Worm (Caenorhabditis elegans): ENCODE results near the gene Y58A7A.2.

DNA sequence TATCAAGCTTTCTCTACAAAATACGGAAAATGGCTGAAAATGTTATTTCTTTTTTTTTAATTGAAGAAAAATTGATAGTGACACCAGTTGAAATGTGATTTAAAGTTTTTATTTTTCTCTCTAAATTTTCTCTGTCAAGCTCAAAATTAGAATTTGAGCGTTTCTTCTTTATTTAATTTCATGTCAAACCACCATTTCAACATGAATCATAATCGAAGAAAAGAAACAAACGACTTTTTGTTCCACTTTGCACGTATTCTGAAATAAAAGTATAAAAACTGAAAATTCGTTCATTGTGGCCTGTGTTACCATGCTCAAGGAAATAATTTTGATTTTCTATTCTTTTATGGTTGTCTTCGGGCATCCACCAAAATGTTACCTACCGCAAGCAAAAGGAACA, 38.9 kb downstream of the Y58A7A.2 start, which contains the start of gene K11D12.13:
- TF ChIP-seq ceh-8 (GFP tag; optimal IDR thresholded peaks at IDR 0.05) (no peak), lin-15B (tag; optimal IDR thresholded peaks at IDR 0.05) (no peak), nhr-77 (tag; optimal IDR thresholded peaks at IDR 0.05) (no peak), C34B4.2 (tag; optimal IDR thresholded peaks at IDR 0.05) (no peak), ama-1 (optimal IDR thresholded peaks at IDR 0.05) (no peak), F16B12.6 (tag; optimal IDR thresholded peaks at IDR 0.05) (no peak), snpc-4 (tag; optimal IDR thresholded peaks at IDR 0.05) (no peak), ztf-11 (tag; optimal IDR thresholded peaks at IDR 0.05) (no peak)
